Worm (Caenorhabditis elegans): ENCODE data around the gene cyd-1.

cyd-1 gene

DNA sequence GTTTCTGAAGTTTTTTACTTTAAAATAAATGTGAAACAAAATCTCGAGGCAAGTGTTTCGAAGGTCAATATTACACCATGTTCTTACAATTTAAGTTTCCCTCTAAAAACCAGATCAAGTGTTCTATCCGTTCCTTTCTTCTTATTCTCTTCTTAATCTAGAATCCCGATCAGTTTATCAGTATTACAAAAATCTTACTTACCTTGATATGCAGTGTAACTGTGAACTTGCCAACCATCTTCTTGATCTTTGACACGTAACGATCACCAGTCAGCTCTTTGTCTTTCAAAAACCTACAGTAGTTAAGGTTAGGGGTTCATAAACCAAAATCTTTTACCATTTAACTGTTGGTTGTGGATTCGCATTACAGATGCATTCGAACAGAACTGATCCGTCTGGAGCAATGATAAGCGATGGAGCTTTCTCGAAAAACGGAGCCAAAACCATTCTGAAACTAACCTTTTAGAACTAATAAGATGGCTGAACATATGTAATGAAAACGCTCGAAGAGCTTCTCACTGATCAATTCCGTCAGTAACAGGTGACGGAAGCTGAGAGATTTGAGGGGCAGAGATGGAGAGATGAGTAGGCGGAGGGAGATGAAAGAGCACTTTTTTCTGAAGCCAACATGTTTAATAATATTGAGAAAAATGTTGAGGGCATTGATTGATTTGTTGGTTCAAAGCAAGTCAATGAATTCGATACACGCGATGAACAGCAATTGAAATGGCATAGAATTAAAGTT is 27.5 kb downstream of the cyd-1 start, which contains the start of gene oig-2:
Gene oig-2 (minus strand): TSS at position 448 of the 745 bp plus-strand sequence.
- no peak for TF ChIP-seq cog-1 (tag; optimal IDR thresholded peaks at IDR 0.05)
- no peak for TF ChIP-seq T22C8.4 (GFP tag; IDR thresholded peaks at IDR 0.05)
- TF ChIP-seq ztf-23 (GFP tag; IDR thresholded peaks at IDR 0.05) = no peak
- TF ChIP-seq ztf-29 (GFP tag; IDR thresholded peaks at IDR 0.05) = no peak
- TF ChIP-seq ref-1 (GFP tag; conservative IDR thresholded peaks at IDR 0.05) = no peak

DNA sequence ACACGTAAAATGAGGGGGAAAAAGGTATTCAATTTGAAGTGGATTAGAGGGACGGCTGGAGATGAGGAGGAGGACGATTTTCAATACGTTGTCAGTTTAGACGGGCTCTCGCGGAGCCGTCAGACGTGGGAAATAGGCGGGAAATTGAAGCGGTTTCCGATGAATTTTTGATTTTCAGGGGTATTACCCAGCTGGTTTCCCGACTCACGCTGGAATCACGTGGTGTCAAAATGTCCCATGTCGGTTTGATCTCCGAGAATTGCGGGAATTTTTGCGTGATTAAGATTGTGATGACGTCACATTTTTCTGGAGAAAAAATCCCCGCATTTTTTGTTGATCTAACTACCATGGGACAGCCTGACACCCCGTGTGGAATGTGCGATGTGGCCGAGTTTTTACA is 32.3 kb downstream of the cyd-1 start:
- no peak for TF ChIP-seq tab-1 (GFP tag; IDR thresholded peaks at IDR 0.05)
- no peak for TF ChIP-seq ztf-23 (GFP tag; IDR thresholded peaks at IDR 0.05)

DNA sequence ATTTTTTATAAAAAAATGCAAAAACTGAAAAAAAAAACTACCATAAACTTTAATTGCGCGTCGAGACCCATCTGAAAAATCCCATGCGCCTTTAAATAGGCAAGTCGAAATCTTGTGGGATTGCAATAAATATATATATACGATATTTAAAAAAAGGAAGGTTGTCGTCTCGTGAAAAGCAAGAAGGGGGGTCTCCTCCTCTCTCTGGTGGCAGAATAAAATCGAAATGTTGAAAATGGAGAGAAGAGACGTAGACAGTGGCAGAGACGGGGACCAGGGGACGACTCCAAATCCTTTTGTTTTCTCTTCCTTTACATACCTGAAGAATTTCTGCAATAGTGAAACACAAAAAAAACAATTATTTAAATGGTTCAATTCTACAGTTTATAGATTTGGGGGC is 33.6 kb downstream of the cyd-1 start, which contains the start of gene F18A11.5:
Gene F18A11.5 (minus strand): TSS at position 321 of the 400 bp plus-strand sequence.
- no peak for TF ChIP-seq T22C8.4 (GFP tag; IDR thresholded peaks at IDR 0.05)
- no peak for TF ChIP-seq tab-1 (GFP tag; IDR thresholded peaks at IDR 0.05)
- no peak for TF ChIP-seq ztf-29 (GFP tag; IDR thresholded peaks at IDR 0.05)
- TF ChIP-seq med-1 (GFP tag; optimal IDR thresholded peaks at IDR 0.05; ENCODE audit: insufficient read depth) = no peak
- TF ChIP-seq ztf-23 (GFP tag; IDR thresholded peaks at IDR 0.05) = no peak
- no peak for TF ChIP-seq flt-1 (GFP tag; IDR thresholded peaks at IDR 0.05)
- TF ChIP-seq klf-2 (GFP tag; conservative IDR thresholded peaks at IDR 0.05) = no peak
- no peak for TF ChIP-seq ref-1 (GFP tag; conservative IDR thresholded peaks at IDR 0.05)
- no peak for TF ChIP-seq cog-1 (tag; optimal IDR thresholded peaks at IDR 0.05)

- TF ChIP-seq ztf-23 (GFP tag; IDR thresholded peaks at IDR 0.05) (peak; percentile 69; the same call in 1 of the 2 replicates), T22C8.4 (GFP tag; IDR thresholded peaks at IDR 0.05) (peak; percentile 30; the same call in 1 of the 2 replicates), flt-1 (GFP tag; IDR thresholded peaks at IDR 0.05) (peak; percentile 90), ref-1 (GFP tag; conservative IDR thresholded peaks at IDR 0.05) (peak; percentile 56; the same call in 1 of the 2 replicates), tab-1 (GFP tag; IDR thresholded peaks at IDR 0.05) (0 out of 2 replicates have a peak, but pooled peaks have one; percentile 42), klf-2 (GFP tag; conservative IDR thresholded peaks at IDR 0.05) (peak; percentile 71; the same call in 1 of the 2 replicates)
Observed at ce11 chrII:13016381-13016780, 36.0 kb downstream of the cyd-1 start.

DNA sequence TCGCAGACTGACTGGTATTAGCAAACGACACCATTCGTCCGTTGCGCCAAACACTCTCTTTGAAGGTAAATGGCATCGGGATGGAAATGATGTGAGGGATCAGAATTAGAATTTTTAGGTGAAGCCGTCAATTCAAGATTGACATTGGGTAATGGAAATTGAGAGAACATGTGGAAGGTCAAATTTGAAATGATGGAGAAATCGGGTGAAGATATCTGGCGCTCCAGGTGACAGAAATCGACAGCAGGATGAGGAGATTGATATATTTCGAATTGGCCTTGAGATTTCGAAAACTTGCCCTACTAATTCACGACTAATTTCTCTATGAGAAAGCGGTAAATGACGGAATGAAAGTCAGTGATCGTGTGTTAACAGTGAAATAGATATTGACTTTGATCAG is 42.2 kb downstream of the cyd-1 start:
- TF ChIP-seq ztf-23 (GFP tag; IDR thresholded peaks at IDR 0.05) (no peak), cog-1 (tag; optimal IDR thresholded peaks at IDR 0.05) (no peak), med-1 (GFP tag; optimal IDR thresholded peaks at IDR 0.05; ENCODE audit: insufficient read depth) (no peak), ref-1 (GFP tag; conservative IDR thresholded peaks at IDR 0.05) (no peak), tab-1 (GFP tag; IDR thresholded peaks at IDR 0.05) (no peak), klf-2 (GFP tag; conservative IDR thresholded peaks at IDR 0.05) (no peak)

ce11 chrII:13023518-13023917 is 43.1 kb downstream of the cyd-1 start:
- TF ChIP-seq ref-1 (GFP tag; conservative IDR thresholded peaks at IDR 0.05) (no peak), klf-2 (GFP tag; conservative IDR thresholded peaks at IDR 0.05) (no peak), tab-1 (GFP tag; IDR thresholded peaks at IDR 0.05) (no peak), med-1 (GFP tag; optimal IDR thresholded peaks at IDR 0.05; ENCODE audit: insufficient read depth) (no peak), T22C8.4 (GFP tag; IDR thresholded peaks at IDR 0.05) (no peak), ztf-29 (GFP tag; IDR thresholded peaks at IDR 0.05) (no peak), flt-1 (GFP tag; IDR thresholded peaks at IDR 0.05) (no peak), cog-1 (tag; optimal IDR thresholded peaks at IDR 0.05) (no peak), ztf-23 (GFP tag; IDR thresholded peaks at IDR 0.05) (no peak)

DNA sequence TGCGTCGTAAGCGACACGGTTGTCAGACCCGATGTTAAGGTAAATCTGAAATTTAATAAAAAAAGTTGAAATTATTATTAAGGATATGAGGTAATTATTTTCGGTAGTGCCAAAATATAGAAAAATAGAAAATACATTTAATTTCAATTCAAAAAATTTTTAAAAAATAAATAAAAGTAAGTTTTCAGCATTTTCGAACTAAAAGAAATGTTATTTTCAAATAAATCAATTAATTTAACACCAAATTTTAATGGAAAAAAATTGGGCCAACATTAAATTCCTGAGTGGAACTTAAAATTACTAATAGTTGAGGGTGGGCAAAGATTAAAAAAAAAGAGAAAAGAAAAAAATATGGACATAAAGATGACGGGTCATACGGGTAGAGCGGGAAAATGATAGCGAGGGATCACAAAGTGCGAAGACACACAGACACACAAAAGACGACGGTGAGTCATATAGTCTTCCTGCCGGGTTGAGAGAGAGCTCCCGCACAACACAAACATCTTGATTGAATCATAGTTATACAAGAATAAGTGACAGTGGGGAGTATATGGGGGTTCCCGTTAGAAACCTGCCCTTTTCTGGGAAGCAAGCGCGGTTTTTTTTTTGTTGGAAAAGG is 45.5 kb downstream of the cyd-1 start, which contains the start of gene max-2:
Gene max-2 (minus strand): TSS at position 51 of the 619 bp plus-strand sequence.
- TF ChIP-seq tab-1 (GFP tag; IDR thresholded peaks at IDR 0.05) = no peak
- TF ChIP-seq flt-1 (GFP tag; IDR thresholded peaks at IDR 0.05) = no peak
- TF ChIP-seq klf-2 (GFP tag; conservative IDR thresholded peaks at IDR 0.05) = no peak
- no peak for TF ChIP-seq ztf-29 (GFP tag; IDR thresholded peaks at IDR 0.05)
- TF ChIP-seq cog-1 (tag; optimal IDR thresholded peaks at IDR 0.05) = no peak
- TF ChIP-seq med-1 (GFP tag; optimal IDR thresholded peaks at IDR 0.05; ENCODE audit: insufficient read depth) = no peak
- no peak for TF ChIP-seq ztf-23 (GFP tag; IDR thresholded peaks at IDR 0.05)
- TF ChIP-seq T22C8.4 (GFP tag; IDR thresholded peaks at IDR 0.05) = no peak
- TF ChIP-seq ref-1 (GFP tag; conservative IDR thresholded peaks at IDR 0.05) = no peak

ce11 chrII:13029290-13030050 is 49.1 kb downstream of the cyd-1 start:
- TF ChIP-seq ref-1 (GFP tag; conservative IDR thresholded peaks at IDR 0.05) (no peak), flt-1 (GFP tag; IDR thresholded peaks at IDR 0.05) (no peak), ztf-23 (GFP tag; IDR thresholded peaks at IDR 0.05) (no peak)

- no peak for TF ChIP-seq T22C8.4 (GFP tag; IDR thresholded peaks at IDR 0.05)
- TF ChIP-seq ztf-29 (GFP tag; IDR thresholded peaks at IDR 0.05) = no peak
- no peak for TF ChIP-seq ref-1 (GFP tag; conservative IDR thresholded peaks at IDR 0.05)
- TF ChIP-seq tab-1 (GFP tag; IDR thresholded peaks at IDR 0.05) = no peak; the same call in 1 of the 2 replicates
- no peak for TF ChIP-seq flt-1 (GFP tag; IDR thresholded peaks at IDR 0.05)
- TF ChIP-seq med-1 (GFP tag; optimal IDR thresholded peaks at IDR 0.05; ENCODE audit: insufficient read depth) = no peak
- no peak for TF ChIP-seq ztf-23 (GFP tag; IDR thresholded peaks at IDR 0.05)
Observed at ce11 chrII:13030051-13030437, 49.7 kb downstream of the cyd-1 start.
